Fruit fly (Drosophila melanogaster): ENCODE measurements around the gene CG10375.

- no peak for TF ChIP-seq gsb-n (tag; optimal IDR thresholded peaks at IDR 0.05)
- no peak for TF ChIP-seq H2.0 (GFP tag; IDR thresholded peaks at IDR 0.05)
- no peak for TF ChIP-seq Gug (GFP tag; IDR thresholded peaks at IDR 0.05)
- TF ChIP-seq unc-4 (GFP tag; IDR thresholded peaks at IDR 0.05; ENCODE audit: partially characterized antibody): no peak
- no peak for TF ChIP-seq fru (optimal IDR thresholded peaks at IDR 0.05)
- TF ChIP-seq stwl (tag; optimal IDR thresholded peaks at IDR 0.05): no peak
- no peak for TF ChIP-seq shn (GFP tag; optimal IDR thresholded peaks at IDR 0.05)
- TF ChIP-seq ewg (GFP tag; optimal IDR thresholded peaks at IDR 0.05): no peak
- TF ChIP-seq CG34422 (GFP tag; IDR thresholded peaks at IDR 0.05): no peak
Measured at dm6 chr3R:23734573-23735404, 32.7 kb upstream of the CG10375 start.

Measured in whole organism, embryonic.